Worm (Caenorhabditis elegans) whole organism, young adult: ENCODE results near the gene ZC513.14.
A peak's percentile ranks its signal among the peaks of the same experiment; 100 is the strongest.

Experiments
- B0261.1 ChIP-seq: sonication (generic microtip); optimal IDR thresholded peaks from 2 replicates; lab custom pipeline; 2016; ENCODE audit warnings: mild to moderate bottlenecking, missing genetic modification characterization, moderate library complexity, missing compliant biosample characterization
- D2030.7 ChIP-seq: fragments of 200-800 bp; sonication (Bioruptor generic); IDR thresholded peaks from 2 replicates; pipeline ENCODE4 v1.3.6; 2022; ENCODE audit warnings: missing genetic modification reagents, missing genetic modification characterization, missing compliant biosample characterization
- F22D6.2 ChIP-seq: sonication (generic microtip); optimal IDR thresholded peaks from 2 replicates; lab custom pipeline; 2016; ENCODE audit warnings: mild to moderate bottlenecking, missing genetic modification characterization, missing compliant biosample characterization
- F33H1.4 ChIP-seq: fragments of 200-800 bp; sonication (Bioruptor generic); IDR thresholded peaks from 2 replicates; pipeline ENCODE4 v1.3.6; 2022; ENCODE audit warnings: missing genetic modification reagents, missing genetic modification characterization, missing compliant biosample characterization
- F55B11.4 ChIP-seq: sonication (generic microtip); optimal IDR thresholded peaks from 2 replicates; lab custom pipeline; 2016; ENCODE audit warnings: missing compliant biosample characterization, missing genetic modification characterization, borderline replicate concordance; ENCODE audit not compliant: insufficient read depth
- T07F8.4 ChIP-seq: sonication (generic microtip); optimal IDR thresholded peaks from 2 replicates; lab custom pipeline; 2016; ENCODE audit warnings: mild to moderate bottlenecking, missing genetic modification characterization, moderate library complexity, missing compliant biosample characterization
- T26A5.8 ChIP-seq: sonication (generic microtip); optimal IDR thresholded peaks from 2 replicates; lab custom pipeline; 2016; ENCODE audit warnings: missing genetic modification characterization, missing compliant biosample characterization
- Y53F4B.3 ChIP-seq: fragments of 200-800 bp; sonication (Bioruptor generic); IDR thresholded peaks from 2 replicates; pipeline ENCODE4 v1.3.6; 2022; ENCODE audit warnings: missing genetic modification reagents, missing genetic modification characterization, missing compliant biosample characterization
- Y56A3A.18 ChIP-seq: fragments of 200-800 bp; sonication (Bioruptor generic); IDR thresholded peaks from 2 replicates; pipeline ENCODE4 v1.3.6; 2022; ENCODE audit warnings: missing genetic modification reagents, missing genetic modification characterization, missing compliant biosample characterization
- Y79H2A.3 ChIP-seq: fragments of 200-800 bp; sonication (Bioruptor generic); conservative IDR thresholded peaks from 2 replicates; pipeline ENCODE4 v1.3.6; 2022; ENCODE audit warnings: missing genetic modification reagents, missing genetic modification characterization, missing compliant biosample characterization
- Y95B8A.8 ChIP-seq: fragments of 200-800 bp; sonication (Bioruptor generic); IDR thresholded peaks from 2 replicates; pipeline ENCODE4 v1.3.6; 2022; ENCODE audit warnings: missing genetic modification reagents, missing genetic modification characterization, missing compliant biosample characterization
- akir-1 ChIP-seq: fragments of 200-800 bp; sonication (Bioruptor generic); optimal IDR thresholded peaks from 2 replicates; lab custom pipeline; 2018; ENCODE audit warnings: mild to moderate bottlenecking, missing genetic modification characterization, moderate library complexity, missing compliant biosample characterization
- attf-3 ChIP-seq: fragments of 200-800 bp; sonication (Bioruptor generic); conservative IDR thresholded peaks from 2 replicates; pipeline ENCODE4 v1.3.6; 2022; ENCODE audit warnings: missing genetic modification reagents, missing genetic modification characterization, missing compliant biosample characterization
- attf-5 ChIP-seq: fragments of 200-800 bp; sonication (Bioruptor generic); optimal IDR thresholded peaks from 2 replicates; lab custom pipeline; 2018; ENCODE audit warnings: mild to moderate bottlenecking, missing genetic modification characterization, missing compliant biosample characterization
- attf-6 ChIP-seq: fragments of 200-800 bp; sonication (Bioruptor generic); IDR thresholded peaks from 2 replicates; pipeline ENCODE4 v1.3.6; 2022; ENCODE audit warnings: missing genetic modification reagents, missing genetic modification characterization, missing compliant biosample characterization
- ccch-3 ChIP-seq: fragments of 200-800 bp; sonication (Bioruptor generic); optimal IDR thresholded peaks from 2 replicates; lab custom pipeline; 2018; ENCODE audit warnings: mild to moderate bottlenecking, missing genetic modification characterization, missing compliant biosample characterization
- cebp-1 ChIP-seq, 2 experiments: fragments of 200-800 bp in 1 of 2; sonication (Bioruptor generic) in 1 of 2; sonication (generic microtip) in 1 of 2; IDR thresholded peaks in 1 of 2; optimal IDR thresholded peaks in 1 of 2; 2 replicates each; pipeline versions ENCODE4 v1.3.6 to Lab custom; 2017 to 2022; ENCODE audit warnings: missing compliant biosample characterization in 2 of 2, missing genetic modification characterization in 2 of 2, mild to moderate bottlenecking in 1 of 2, missing genetic modification reagents in 1 of 2, moderate library complexity in 1 of 2
- ceh-40 ChIP-seq: fragments of 200-800 bp; sonication (Bioruptor generic); IDR thresholded peaks from 2 replicates; pipeline ENCODE4 v1.3.6; 2022; ENCODE audit warnings: missing genetic modification characterization, missing compliant biosample characterization
- ceh-79 ChIP-seq: sonication (generic microtip); optimal IDR thresholded peaks from 2 replicates; lab custom pipeline; 2017; ENCODE audit warnings: mild to moderate bottlenecking, missing genetic modification characterization, missing compliant biosample characterization
- dox-1 ChIP-seq: fragments of 200-800 bp; sonication (Bioruptor generic); IDR thresholded peaks from 2 replicates; pipeline ENCODE4 v1.3.6; 2022; ENCODE audit warnings: missing genetic modification reagents, missing genetic modification characterization, missing compliant biosample characterization
- dpff-1 ChIP-seq: sonication (generic microtip); optimal IDR thresholded peaks from 2 replicates; lab custom pipeline; 2017; ENCODE audit warnings: mild to moderate bottlenecking, missing genetic modification characterization, missing compliant biosample characterization
- efl-1 ChIP-seq: fragments of 150-350 bp; optimal IDR thresholded peaks from 2 replicates; lab custom pipeline; 2014; ENCODE audit warnings: missing biosample characterization, missing genetic modification reagents, missing genetic modification characterization
- ets-4 ChIP-seq: fragments of 200-800 bp; sonication (Bioruptor generic); optimal IDR thresholded peaks from 2 replicates; lab custom pipeline; 2018; ENCODE audit warnings: mild to moderate bottlenecking, missing genetic modification characterization, missing compliant biosample characterization
- him-1 ChIP-seq: sonication (generic microtip); optimal IDR thresholded peaks from 2 replicates; lab custom pipeline; 2016; ENCODE audit warnings: missing genotype, missing genetic modification reagents, missing genetic modification characterization, missing compliant biosample characterization
- hlh-26 ChIP-seq: fragments of 200-800 bp; sonication (Bioruptor generic); conservative IDR thresholded peaks from 2 replicates; pipeline ENCODE4 v1.3.6; 2022; ENCODE audit warnings: missing genetic modification reagents, missing genetic modification characterization, missing compliant biosample characterization
- let-607 ChIP-seq, 2 experiments: fragments of 200-800 bp in 1 of 2; sonication (Bioruptor generic) in 1 of 2; sonication (generic microtip) in 1 of 2; optimal IDR thresholded peaks; 2 replicates each; lab custom pipeline; 2016 to 2018; ENCODE audit warnings: mild to moderate bottlenecking in 2 of 2, missing compliant biosample characterization in 2 of 2, missing genetic modification characterization in 2 of 2, moderate library complexity in 2 of 2, missing genotype in 1 of 2
- lin-26 ChIP-seq: fragments of 200-800 bp; sonication (Bioruptor generic); IDR thresholded peaks from 2 replicates; pipeline ENCODE4 v1.3.6; 2022; ENCODE audit warnings: missing genetic modification reagents, missing genetic modification characterization, missing compliant biosample characterization
- lsy-27 ChIP-seq: sonication (generic microtip); optimal IDR thresholded peaks from 2 replicates; lab custom pipeline; 2017; ENCODE audit warnings: missing genetic modification characterization, mild to moderate bottlenecking, missing compliant biosample characterization, antibody characterized with exemption, missing genotype, borderline replicate concordance; ENCODE audit not compliant: insufficient read depth
- madf-8 ChIP-seq: fragments of 200-800 bp; sonication (Bioruptor generic); conservative IDR thresholded peaks from 2 replicates; pipeline ENCODE4 v1.3.6; 2022; ENCODE audit warnings: missing genetic modification reagents, missing genetic modification characterization, missing compliant biosample characterization
- mcd-1 ChIP-seq: fragments of 200-800 bp; sonication (Bioruptor generic); IDR thresholded peaks from 2 replicates; pipeline ENCODE4 v1.3.6; 2022; ENCODE audit warnings: missing genetic modification reagents, missing genetic modification characterization, missing compliant biosample characterization
- mes-4 ChIP-seq: sonication (generic microtip); optimal IDR thresholded peaks from 2 replicates; lab custom pipeline; 2016; ENCODE audit warnings: missing genotype, missing genetic modification characterization, missing compliant biosample characterization
- mxl-1 ChIP-seq: sonication (generic microtip); optimal IDR thresholded peaks from 2 replicates; lab custom pipeline; 2016; ENCODE audit warnings: missing genetic modification characterization, missing compliant biosample characterization
- nfyb-1 ChIP-seq: fragments of 200-800 bp; sonication (Bioruptor generic); IDR thresholded peaks from 2 replicates; pipeline ENCODE4 v1.3.6; 2022; ENCODE audit warnings: missing genetic modification reagents, missing genetic modification characterization, missing compliant biosample characterization
- nhr-179 ChIP-seq: sonication (generic microtip); optimal IDR thresholded peaks from 2 replicates; lab custom pipeline; 2016; ENCODE audit warnings: mild to moderate bottlenecking, missing genetic modification characterization, missing compliant biosample characterization
- nhr-27 ChIP-seq: fragments of 200-800 bp; sonication (Bioruptor generic); optimal IDR thresholded peaks from 2 replicates; lab custom pipeline; 2018; ENCODE audit warnings: mild to moderate bottlenecking, missing genetic modification characterization, moderate library complexity, missing compliant biosample characterization
- pbrm-1 ChIP-seq: fragments of 200-800 bp; sonication (Bioruptor generic); IDR thresholded peaks from 2 replicates; pipeline ENCODE4 v1.3.6; 2022; ENCODE audit warnings: missing genetic modification reagents, missing genetic modification characterization, missing compliant biosample characterization
- rpc-1 ChIP-seq, 2 experiments: fragments of 150-350 bp in 1 of 2; sonication (generic microtip) in 1 of 2; optimal IDR thresholded peaks; 2 replicates each; lab custom pipeline; 2014 to 2018; ENCODE audit warnings: missing biosample characterization in 1 of 2, missing genetic modification characterization in 1 of 2, missing genetic modification reagents in 1 of 2, missing genotype in 1 of 2
- snpc-4 ChIP-seq, 5 experiments: fragments of 150-350 bp in 1 of 5; sonication (generic microtip) in 4 of 5; optimal IDR thresholded peaks; 2 replicates each; lab custom pipeline; 2014 to 2018; ENCODE audit warnings: missing genetic modification characterization in 5 of 5, missing biosample characterization in 3 of 5, antibody characterized with exemption in 2 of 5, mild to moderate bottlenecking in 2 of 5, missing compliant biosample characterization in 2 of 5, missing genotype in 2 of 5, moderate library complexity in 2 of 5, missing genetic modification reagents in 1 of 5
- somi-1 ChIP-seq: fragments of 200-800 bp; sonication (Bioruptor generic); optimal IDR thresholded peaks from 2 replicates; lab custom pipeline; 2018; ENCODE audit warnings: mild to moderate bottlenecking, missing genetic modification characterization, missing compliant biosample characterization
- tlf-1 ChIP-seq: fragments of 200-800 bp; sonication (Bioruptor generic); optimal IDR thresholded peaks from 2 replicates; lab custom pipeline; 2018; ENCODE audit warnings: mild to moderate bottlenecking, missing genetic modification characterization, missing compliant biosample characterization
- unc-62 ChIP-seq: fragments of 150-350 bp; optimal IDR thresholded peaks from 2 replicates; lab custom pipeline; 2014; ENCODE audit warnings: missing biosample characterization, missing genetic modification reagents, missing genetic modification characterization
- ztf-18 ChIP-seq: sonication (generic microtip); optimal IDR thresholded peaks from 2 replicates; lab custom pipeline; 2016; ENCODE audit warnings: missing genotype, mild to moderate bottlenecking, missing genetic modification characterization, missing compliant biosample characterization
- ztf-3 ChIP-seq: fragments of 200-800 bp; sonication (Bioruptor generic); optimal IDR thresholded peaks from 2 replicates; lab custom pipeline; 2018; ENCODE audit warnings: mild to moderate bottlenecking, missing genetic modification characterization, missing compliant biosample characterization
- ztf-6 ChIP-seq: fragments of 200-800 bp; sonication (Bioruptor generic); IDR thresholded peaks from 2 replicates; pipeline ENCODE4 v1.3.6; 2022; ENCODE audit warnings: missing genetic modification reagents, missing genetic modification characterization, missing compliant biosample characterization

ZC513.14 gene

DNA sequence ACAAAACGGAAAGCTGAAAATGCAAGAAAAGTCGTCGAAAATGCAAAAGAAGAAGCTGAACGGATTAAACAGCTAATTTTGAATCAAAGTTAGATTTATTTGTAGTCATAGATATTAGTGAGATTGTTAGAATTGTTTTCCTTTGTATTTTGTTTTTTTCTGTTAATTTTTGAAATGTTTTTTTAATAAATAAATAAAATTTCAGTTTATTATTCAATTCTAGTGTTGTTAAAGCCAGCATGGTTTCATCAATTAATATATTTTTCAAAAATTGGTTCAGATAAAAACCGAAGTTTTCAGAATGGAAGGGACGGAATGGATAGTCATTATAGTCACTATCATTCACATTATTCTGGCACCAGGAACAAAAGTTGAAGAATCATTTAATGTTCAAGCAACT lies 1.0 kb downstream of the ZC513.14 start, which contains the start of gene algn-12:
algn-12 (plus strand) TSS at position 301 of the 400 bp plus-strand sequence.
- no peak for TF ChIP-seq ceh-40 (GFP tag; lab: Robert Waterston, UW)
- no peak for TF ChIP-seq F33H1.4 (GFP tag; lab: Robert Waterston, UW)
- no peak for TF ChIP-seq unc-62
- TF ChIP-seq F22D6.2 (tag; lab: Kevin White, UChicago), result no peak
- no peak for TF ChIP-seq nhr-27
- no peak for TF ChIP-seq attf-3
- no peak for TF ChIP-seq F55B11.4 (tag; lab: Kevin White, UChicago)
- no peak for TF ChIP-seq dpff-1
- no peak for TF ChIP-seq snpc-4 (GFP tag; optimal IDR thresholded peaks at IDR 0.05; lab: Kevin White, UChicago)
- TF ChIP-seq snpc-4 (tag; optimal IDR thresholded peaks at IDR 0.05; lab: Kevin White, UChicago), result no peak
- TF ChIP-seq mxl-1 (tag; lab: Kevin White, UChicago), result no peak
- no peak for TF ChIP-seq T07F8.4
- no peak for TF ChIP-seq D2030.7 (GFP tag; lab: Robert Waterston, UW)
- TF ChIP-seq, all 124 proteins: peak for 0

DNA sequence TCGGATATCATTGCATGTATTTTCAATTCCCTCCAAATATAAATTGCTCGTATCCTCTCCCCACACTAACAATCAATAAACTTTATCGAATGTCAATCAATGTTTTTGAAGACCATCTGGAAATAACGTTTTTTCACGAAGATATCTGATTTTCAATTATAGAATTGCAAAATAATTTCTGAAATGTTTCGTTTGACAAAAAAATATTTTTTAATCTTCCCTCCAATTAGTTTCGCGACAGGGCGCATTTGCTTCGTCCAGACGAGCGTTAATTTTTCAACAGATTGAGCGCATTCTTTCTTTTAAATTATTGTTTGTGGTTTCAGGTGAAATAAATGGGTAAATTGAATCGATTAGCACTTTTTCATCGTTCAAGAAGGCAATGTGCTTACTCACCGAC lies 4.7 kb downstream of the ZC513.14 start, which contains the start of gene vars-1:
vars-1 (plus strand) TSS at position 291 of the 400 bp plus-strand sequence.
- TF ChIP-seq mes-4 (tag; lab: Kevin White, UChicago) (no peak), ztf-6 (GFP tag; lab: Robert Waterston, UW) (no peak), T26A5.8 (tag; lab: Kevin White, UChicago) (no peak), tlf-1 (GFP tag; lab: Kevin White, UChicago) (peak; percentile 51), nhr-27 (no peak), ets-4 (GFP tag; lab: Kevin White, UChicago) (no peak), somi-1 (GFP tag; lab: Kevin White, UChicago) (no peak), nfyb-1 (no peak), F22D6.2 (tag; lab: Kevin White, UChicago) (no peak), T07F8.4 (no peak), ccch-3 (GFP tag; lab: Kevin White, UChicago) (no peak), lin-26 (GFP tag; lab: Robert Waterston, UW) (no peak), attf-5 (GFP tag; lab: Kevin White, UChicago) (no peak), ceh-79 (tag; lab: Kevin White, UChicago) (no peak), him-1 (tag; lab: Kevin White, UChicago) (no peak), Y53F4B.3 (no peak), rpc-1 (optimal IDR thresholded peaks at IDR 0.05; lab: Kevin White, UChicago) (no peak), rpc-1 (tag; optimal IDR thresholded peaks at IDR 0.05; lab: Kevin White, UChicago) (no peak), pbrm-1 (GFP tag; lab: Robert Waterston, UW) (no peak), nhr-179 (tag; lab: Kevin White, UChicago) (no peak), B0261.1 (no peak), Y95B8A.8 (GFP tag; lab: Robert Waterston, UW) (0 out of 2 replicates have a peak, but pooled peaks have one; percentile 16), attf-6 (GFP tag; lab: Robert Waterston, UW) (peak; percentile 56; the same call in 1 of the 2 replicates), mcd-1 (GFP tag; lab: Robert Waterston, UW) (peak; percentile 90), dpff-1 (no peak), snpc-4 (GFP tag; optimal IDR thresholded peaks at IDR 0.05; lab: Kevin White, UChicago) (no peak), snpc-4 (tag; optimal IDR thresholded peaks at IDR 0.05; lab: Kevin White, UChicago) (peak in 2 of 4 experiments; percentile 11 to 50), Y79H2A.3 (GFP tag; lab: Robert Waterston, UW) (no peak), ztf-18 (tag; lab: Kevin White, UChicago) (no peak), madf-8 (no peak), akir-1 (no peak), hlh-26 (GFP tag; lab: Robert Waterston, UW) (no peak), ztf-3 (GFP tag; lab: Kevin White, UChicago) (no peak), efl-1 (GFP tag; lab: Kevin White, UChicago) (peak; percentile 69), let-607 (tag; optimal IDR thresholded peaks at IDR 0.05; lab: Kevin White, UChicago) (no peak), Y56A3A.18 (GFP tag; lab: Robert Waterston, UW) (0 out of 2 replicates have a peak, but pooled peaks have one; percentile 26), dox-1 (no peak), cebp-1 (GFP tag; IDR thresholded peaks at IDR 0.05; lab: Robert Waterston, UW) (no peak), cebp-1 (tag; optimal IDR thresholded peaks at IDR 0.05; lab: Kevin White, UChicago) (peak; percentile 42), lsy-27 (tag; lab: Kevin White, UChicago) (no peak)
